Worm (Caenorhabditis elegans) whole organism, L2 larva: ENCODE measurements around the gene sri-1.

ENCODE experiments used
- C34F6.9 ChIP-seq: fragments of 150-350 bp; optimal IDR thresholded peaks from 2 replicates; lab custom pipeline; 2014; ENCODE audit warnings: missing biosample characterization, missing genetic modification characterization
- R02D3.7 ChIP-seq: fragments of 150-350 bp; optimal IDR thresholded peaks from 2 replicates; lab custom pipeline; 2014; ENCODE audit warnings: missing biosample characterization, missing genetic modification characterization
- Y55F3AM.14 ChIP-seq: fragments of 200-800 bp; sonication (Bioruptor generic); optimal IDR thresholded peaks from 2 replicates; lab custom pipeline; 2018; ENCODE audit warnings: mild to moderate bottlenecking, missing genetic modification characterization, missing compliant biosample characterization
- ZK546.5 ChIP-seq: sonication (generic microtip); optimal IDR thresholded peaks from 2 replicates; lab custom pipeline; 2017; ENCODE audit warnings: missing biosample characterization, missing genetic modification characterization
- aly-2 ChIP-seq: fragments of 150-350 bp; optimal IDR thresholded peaks from 2 replicates; lab custom pipeline; 2014; ENCODE audit warnings: missing biosample characterization, missing genetic modification characterization
- ama-1 ChIP-seq: fragments of 150-350 bp; optimal IDR thresholded peaks from 2 replicates; lab custom pipeline; 2018; ENCODE audit warnings: inconsistent platforms
- blmp-1 ChIP-seq: sonication (generic microtip); optimal IDR thresholded peaks from 2 replicates; lab custom pipeline; 2017; ENCODE audit warnings: missing genetic modification characterization, mild to moderate bottlenecking, missing compliant biosample characterization, antibody characterized with exemption, moderate library complexity; ENCODE audit not compliant: insufficient read depth
- crh-2 ChIP-seq: sonication (generic microtip); optimal IDR thresholded peaks from 2 replicates; lab custom pipeline; 2017; ENCODE audit warnings: missing biosample characterization, missing genetic modification characterization
- egl-27 ChIP-seq: sonication (generic microtip); optimal IDR thresholded peaks from 3 replicates; lab custom pipeline; 2017; ENCODE audit warnings: missing biosample characterization, missing genetic modification reagents, missing genetic modification characterization
- elt-1 ChIP-seq: fragments of 150-350 bp; optimal IDR thresholded peaks from 2 replicates; lab custom pipeline; 2014; ENCODE audit warnings: missing biosample characterization, missing genetic modification characterization
- fos-1 ChIP-seq: fragments of 150-350 bp; optimal IDR thresholded peaks from 2 replicates; lab custom pipeline; 2014; ENCODE audit warnings: missing biosample characterization, missing genetic modification characterization
- gmeb-1 ChIP-seq: fragments of 150-350 bp; optimal IDR thresholded peaks from 2 replicates; lab custom pipeline; 2014; ENCODE audit warnings: missing biosample characterization, missing genetic modification characterization
- lin-11 ChIP-seq: fragments of 150-350 bp; sonication (generic microtip); optimal IDR thresholded peaks from 2 replicates; lab custom pipeline; 2014; ENCODE audit warnings: missing biosample characterization, missing genetic modification characterization, inconsistent platforms, mixed read lengths
- lin-13 ChIP-seq: fragments of 150-350 bp; optimal IDR thresholded peaks from 2 replicates; lab custom pipeline; 2014; ENCODE audit warnings: missing biosample characterization, missing genetic modification reagents, missing genetic modification characterization
- lin-39 ChIP-seq: fragments of 150-350 bp; optimal IDR thresholded peaks from 2 replicates; lab custom pipeline; 2014; ENCODE audit warnings: missing biosample characterization, missing genetic modification reagents, missing genetic modification characterization
- lsy-2 ChIP-seq, 2 experiments: fragments of 150-350 bp in 1 of 2; sonication (generic microtip) in 1 of 2; optimal IDR thresholded peaks; 2 replicates each; lab custom pipeline; 2014 to 2017; ENCODE audit warnings: missing biosample characterization in 2 of 2, missing genetic modification characterization in 2 of 2
- mab-5 ChIP-seq: fragments of 150-350 bp; optimal IDR thresholded peaks from 2 replicates; lab custom pipeline; 2014; ENCODE audit warnings: missing biosample characterization, missing genetic modification characterization
- mbf-1 ChIP-seq: sonication (generic microtip); optimal IDR thresholded peaks from 2 replicates; lab custom pipeline; 2017; ENCODE audit warnings: missing biosample characterization, missing genetic modification characterization
- mdl-1 ChIP-seq, 2 experiments: fragments of 150-350 bp in 1 of 2; sonication (generic microtip) in 1 of 2; optimal IDR thresholded peaks; 2 replicates each; lab custom pipeline; 2017; ENCODE audit warnings: missing biosample characterization in 2 of 2, missing genetic modification characterization in 2 of 2
- nhr-10 ChIP-seq: sonication (generic microtip); optimal IDR thresholded peaks from 2 replicates; lab custom pipeline; 2017; ENCODE audit warnings: missing biosample characterization, missing genetic modification characterization
- nhr-11 ChIP-seq: fragments of 150-350 bp; optimal IDR thresholded peaks from 2 replicates; lab custom pipeline; 2014; ENCODE audit warnings: missing biosample characterization, missing genetic modification characterization
- nhr-129 ChIP-seq: fragments of 150-350 bp; optimal IDR thresholded peaks from 2 replicates; lab custom pipeline; 2014; ENCODE audit warnings: missing biosample characterization, missing genetic modification characterization
- nhr-23 ChIP-seq: fragments of 150-350 bp; optimal IDR thresholded peaks from 2 replicates; lab custom pipeline; 2014; ENCODE audit warnings: missing biosample characterization, missing genetic modification reagents, missing genetic modification characterization
- nhr-237 ChIP-seq: fragments of 150-350 bp; optimal IDR thresholded peaks from 2 replicates; lab custom pipeline; 2014; ENCODE audit warnings: missing biosample characterization, missing genetic modification characterization
- nhr-25 ChIP-seq: fragments of 150-350 bp; sonication (generic microtip); optimal IDR thresholded peaks from 3 replicates; lab custom pipeline; 2014; ENCODE audit warnings: missing biosample characterization, missing genetic modification characterization
- nhr-6 ChIP-seq: fragments of 150-350 bp; optimal IDR thresholded peaks from 2 replicates; lab custom pipeline; 2014; ENCODE audit warnings: missing biosample characterization, missing genetic modification characterization
- nhr-77 ChIP-seq: fragments of 150-350 bp; optimal IDR thresholded peaks from 2 replicates; lab custom pipeline; 2014; ENCODE audit warnings: missing biosample characterization, missing genetic modification characterization
- sem-4 ChIP-seq: fragments of 150-350 bp; optimal IDR thresholded peaks from 2 replicates; lab custom pipeline; 2014; ENCODE audit warnings: missing biosample characterization, missing genetic modification reagents, missing genetic modification characterization
- skn-1 ChIP-seq: sonication (generic microtip); optimal IDR thresholded peaks from 2 replicates; lab custom pipeline; 2017; ENCODE audit warnings: missing biosample characterization, missing genetic modification characterization
- sma-3 ChIP-seq: sonication (generic microtip); optimal IDR thresholded peaks from 2 replicates; lab custom pipeline; 2016; ENCODE audit warnings: missing genetic modification reagents, missing genetic modification characterization, missing compliant biosample characterization
- unc-39 ChIP-seq: fragments of 150-350 bp; optimal IDR thresholded peaks from 2 replicates; lab custom pipeline; 2014; ENCODE audit warnings: missing biosample characterization, missing genetic modification characterization
- unc-62 ChIP-seq: fragments of 150-350 bp; optimal IDR thresholded peaks from 2 replicates; lab custom pipeline; 2014; ENCODE audit warnings: missing biosample characterization, missing genetic modification reagents, missing genetic modification characterization
- zag-1 ChIP-seq: fragments of 150-350 bp; optimal IDR thresholded peaks from 2 replicates; lab custom pipeline; 2014; ENCODE audit warnings: missing biosample characterization, missing genetic modification characterization

sri-1 gene

DNA sequence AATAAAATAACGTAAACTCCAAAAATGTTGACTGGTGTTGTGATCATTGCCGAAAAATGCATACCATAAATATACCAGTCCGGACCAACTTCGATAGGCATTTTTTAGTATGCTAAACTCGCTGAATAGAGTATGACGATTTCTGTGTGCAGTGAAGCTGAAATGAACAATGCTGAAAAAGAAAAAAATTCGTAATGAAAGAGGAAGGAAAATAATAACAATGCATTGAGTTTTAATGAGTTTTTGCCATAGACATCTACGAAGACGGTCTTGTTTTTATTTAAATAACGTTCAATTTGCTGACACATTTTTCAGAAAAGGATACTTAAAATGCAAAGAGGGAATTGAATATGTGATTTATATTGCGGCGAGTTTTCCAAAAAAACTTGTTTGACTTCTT lies at the start of gene sri-1:
sri-1 (minus strand) TSS at position 101 of the 400 bp plus-strand sequence.
- TF ChIP-seq unc-62 (GFP tag; lab: Kevin White, UChicago) (no peak), C34F6.9 (tag; lab: Kevin White, UChicago) (no peak), mab-5 (tag; lab: Kevin White, UChicago) (no peak), fos-1 (tag; lab: Kevin White, UChicago) (no peak)
- TF ChIP-seq, all 48 proteins: peak for 0

DNA sequence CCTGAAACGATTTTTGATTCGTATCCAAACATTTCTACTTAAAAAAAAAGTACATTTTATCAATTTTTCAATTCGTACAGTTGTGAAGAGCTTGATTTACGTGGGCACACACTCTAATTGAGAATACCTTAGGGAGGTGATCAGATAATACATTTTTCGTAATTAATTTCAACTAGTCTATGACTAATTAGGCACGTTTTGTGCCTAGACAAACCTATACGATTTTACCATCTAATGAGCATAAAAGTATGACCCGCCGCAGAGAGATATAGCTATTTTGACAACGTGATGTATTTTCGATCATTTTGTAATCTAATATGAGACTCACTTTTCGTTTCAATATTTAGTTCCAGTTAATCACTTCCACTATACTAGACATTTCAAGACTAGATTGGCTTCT lies 49.5 kb upstream of the sri-1 start:
- no peak for TF ChIP-seq nhr-6 (tag; lab: Kevin White, UChicago)
- no peak for TF ChIP-seq mab-5 (tag; lab: Kevin White, UChicago)
- TF ChIP-seq crh-2 (tag; lab: Kevin White, UChicago) = no peak
- TF ChIP-seq gmeb-1 (tag; lab: Kevin White, UChicago) = no peak
- no peak for TF ChIP-seq C34F6.9 (tag; lab: Kevin White, UChicago)
- TF ChIP-seq skn-1 = no peak
- TF ChIP-seq nhr-237 = no peak
- no peak for TF ChIP-seq lin-13
- TF ChIP-seq R02D3.7 (tag; lab: Kevin White, UChicago) = no peak
- TF ChIP-seq nhr-23 (tag; lab: Kevin White, UChicago) = no peak
- TF ChIP-seq lin-11 (tag; lab: Kevin White, UChicago) = no peak
- TF ChIP-seq egl-27 (tag; lab: Kevin White, UChicago) = no peak
- TF ChIP-seq nhr-77 (tag; lab: Kevin White, UChicago) = no peak
- no peak for TF ChIP-seq ama-1 (lab: Kevin White, UChicago)
- TF ChIP-seq, all 48 proteins: peak for 0

DNA sequence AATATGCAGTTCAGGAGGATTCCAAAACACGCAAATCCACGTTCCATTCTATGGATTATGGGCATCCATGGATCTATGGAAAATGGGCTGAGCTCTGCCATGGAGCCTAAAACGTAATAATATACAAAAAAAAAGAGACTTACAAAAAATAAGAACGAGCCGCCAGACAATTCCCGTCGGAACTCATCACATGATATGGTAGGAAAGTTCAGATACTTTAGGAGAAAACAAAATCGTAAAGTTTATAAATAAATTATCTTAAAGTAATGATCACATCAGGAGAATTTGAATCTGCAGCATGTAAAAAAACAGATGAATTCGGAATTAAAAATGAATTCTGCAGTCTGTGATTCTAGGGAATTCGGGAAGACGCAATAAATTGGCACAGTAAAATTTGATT lies 48.2 kb upstream of the sri-1 start, which contains the start of gene str-232:
str-232 (minus strand) TSS at position 101 of the 400 bp plus-strand sequence.
- no peak for TF ChIP-seq sma-3
- no peak for TF ChIP-seq sem-4 (tag; lab: Kevin White, UChicago)
- TF ChIP-seq C34F6.9 (tag; lab: Kevin White, UChicago) = no peak
- no peak for TF ChIP-seq aly-2

DNA sequence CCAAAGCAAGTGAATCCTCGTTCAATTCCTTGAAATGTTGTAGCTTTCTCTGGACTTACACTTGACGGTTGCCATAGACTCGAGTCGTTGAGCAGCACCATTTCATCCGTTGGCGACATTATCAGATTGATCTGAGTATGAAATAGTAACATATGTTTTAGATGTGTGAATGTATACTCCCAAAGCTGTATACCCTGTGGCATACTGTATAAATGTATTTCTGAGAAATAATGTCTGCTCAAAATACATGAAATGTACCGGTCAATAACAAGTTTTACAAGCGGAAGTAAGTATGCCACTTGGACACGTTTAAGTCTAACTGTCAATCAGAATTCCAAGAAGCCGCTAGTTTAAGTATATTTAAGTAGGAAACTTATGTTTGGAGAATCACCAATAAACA lies 42.1 kb upstream of the sri-1 start, which contains the start of gene str-233:
str-233 (minus strand) TSS at position 101 of the 400 bp plus-strand sequence.
- TF ChIP-seq C34F6.9 (tag; lab: Kevin White, UChicago) = no peak
- no peak for TF ChIP-seq gmeb-1 (tag; lab: Kevin White, UChicago)
- TF ChIP-seq mbf-1 (tag; lab: Kevin White, UChicago) = no peak
- no peak for TF ChIP-seq ZK546.5 (tag; lab: Kevin White, UChicago)
- no peak for TF ChIP-seq nhr-10 (tag; lab: Kevin White, UChicago)
- no peak for TF ChIP-seq ama-1 (lab: Kevin White, UChicago)
- no peak for TF ChIP-seq lsy-2 (tag; optimal IDR thresholded peaks at IDR 0.05; lab: Kevin White, UChicago)
- no peak for TF ChIP-seq lin-39
- TF ChIP-seq egl-27 (tag; lab: Kevin White, UChicago) = no peak
- no peak for TF ChIP-seq mdl-1 (tag; optimal IDR thresholded peaks at IDR 0.05; lab: Kevin White, UChicago)
- no peak for TF ChIP-seq skn-1
- no peak for TF ChIP-seq nhr-129 (tag; lab: Kevin White, UChicago)
- no peak for TF ChIP-seq mab-5 (tag; lab: Kevin White, UChicago)
- TF ChIP-seq zag-1 = no peak
- no peak for TF ChIP-seq Y55F3AM.14 (GFP tag; lab: Kevin White, UChicago)
- TF ChIP-seq nhr-11 (tag; lab: Kevin White, UChicago) = no peak
- TF ChIP-seq elt-1 (tag; lab: Kevin White, UChicago) = no peak

DNA sequence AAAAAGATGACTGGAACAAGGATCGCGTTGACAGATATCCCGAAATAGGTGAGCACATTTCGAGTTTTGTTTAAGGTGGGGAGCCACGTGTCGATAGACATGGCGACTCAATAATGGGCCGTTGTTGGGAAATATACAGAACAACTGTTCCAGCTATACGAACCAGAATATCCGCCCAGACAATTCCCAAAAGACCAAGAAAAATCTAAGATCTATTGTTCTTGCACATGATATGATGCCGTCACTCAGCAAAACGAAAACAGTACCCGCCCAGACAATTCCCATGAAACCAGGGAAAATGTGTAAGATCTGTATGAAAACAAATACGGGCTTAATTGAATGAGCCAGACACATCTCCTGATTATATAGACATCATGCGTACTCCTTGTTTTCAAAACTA lies 40.1 kb upstream of the sri-1 start, which contains the start of gene str-231:
str-231 (minus strand) TSS at position 101 of the 400 bp plus-strand sequence.
- TF ChIP-seq R02D3.7 (tag; lab: Kevin White, UChicago) (no peak), egl-27 (tag; lab: Kevin White, UChicago) (no peak), lin-11 (tag; lab: Kevin White, UChicago) (no peak), blmp-1 (tag; lab: Kevin White, UChicago) (no peak), nhr-25 (no peak), zag-1 (no peak), mab-5 (tag; lab: Kevin White, UChicago) (no peak), mdl-1 (tag; optimal IDR thresholded peaks at IDR 0.05; lab: Kevin White, UChicago) (no peak), unc-39 (tag; lab: Kevin White, UChicago) (no peak)
